Worm (Caenorhabditis elegans) whole organism, L4 larva: ENCODE data around the gene D1054.5.

Source experiments
- F26F4.8 ChIP-seq: fragments of 200-800 bp; sonication (Bioruptor generic); conservative IDR thresholded peaks from 2 replicates; pipeline ENCODE4 v1.3.6; 2022; ENCODE audit warnings: missing genetic modification characterization, missing compliant biosample characterization
- R02D3.7 ChIP-seq: fragments of 150-350 bp; sonication (generic microtip); optimal IDR thresholded peaks from 3 replicates; lab custom pipeline; 2014; ENCODE audit warnings: missing biosample characterization, missing genetic modification characterization
- T20F7.1 ChIP-seq: fragments of 200-800 bp; sonication (Bioruptor generic); optimal IDR thresholded peaks from 2 replicates; lab custom pipeline; 2018; ENCODE audit warnings: mild to moderate bottlenecking, missing genetic modification characterization, missing compliant biosample characterization
- T26A8.4 ChIP-seq: fragments of 200-800 bp; sonication (Bioruptor generic); IDR thresholded peaks from 2 replicates; pipeline ENCODE4 v1.3.6; 2022; ENCODE audit warnings: missing genetic modification characterization, missing compliant biosample characterization
- ZK337.2 ChIP-seq: fragments of 200-800 bp; sonication (Bioruptor generic); IDR thresholded peaks from 2 replicates; pipeline ENCODE4 v1.3.6; 2022; ENCODE audit warnings: missing genetic modification reagents, missing genetic modification characterization, missing compliant biosample characterization
- aha-1 ChIP-seq: fragments of 150-350 bp; peaks from one replicate; lab custom pipeline; 2014; ENCODE audit warnings: missing biosample characterization, missing genetic modification characterization
- ama-1 ChIP-seq: fragments of 150-350 bp; optimal IDR thresholded peaks from 2 replicates; lab custom pipeline; 2014; ENCODE audit warnings: inconsistent platforms, mixed read lengths
- ceh-62 ChIP-seq: sonication (generic microtip); optimal IDR thresholded peaks from 2 replicates; lab custom pipeline; 2017; ENCODE audit warnings: missing biosample characterization, missing genetic modification characterization
- ceh-82 ChIP-seq: sonication (generic microtip); optimal IDR thresholded peaks from 2 replicates; lab custom pipeline; 2017; ENCODE audit warnings: missing biosample characterization, missing genetic modification characterization
- ces-1 ChIP-seq: fragments of 150-350 bp; sonication (generic microtip); optimal IDR thresholded peaks from 4 replicates; lab custom pipeline; 2014; ENCODE audit warnings: missing biosample characterization, missing genetic modification reagents, missing genetic modification characterization
- cey-2 ChIP-seq: sonication (generic microtip); optimal IDR thresholded peaks from 3 replicates; lab custom pipeline; 2017; ENCODE audit warnings: missing genetic modification characterization, mild to moderate bottlenecking, missing compliant biosample characterization, antibody characterized with exemption, borderline replicate concordance; ENCODE audit not compliant: insufficient read depth
- daf-12 ChIP-seq: fragments of 150-350 bp; optimal IDR thresholded peaks from 2 replicates; lab custom pipeline; 2014; ENCODE audit warnings: missing biosample characterization, missing genetic modification reagents, missing genetic modification characterization
- daf-16 ChIP-seq, 3 experiments: sonication (generic microtip); optimal IDR thresholded peaks; 2 replicates each; lab custom pipeline; 2016 to 2017; ENCODE audit warnings: missing genetic modification characterization in 3 of 3, missing genetic modification reagents in 3 of 3, mild to moderate bottlenecking in 2 of 3, missing compliant biosample characterization in 2 of 3, missing biosample characterization in 1 of 3, moderate library complexity in 1 of 3
- daf-19 ChIP-seq: fragments of 200-800 bp; sonication (Bioruptor generic); conservative IDR thresholded peaks from 2 replicates; pipeline ENCODE4 v1.3.6; 2022; ENCODE audit warnings: missing genetic modification characterization, missing compliant biosample characterization
- dmd-9 ChIP-seq: fragments of 200-800 bp; sonication (Bioruptor generic); IDR thresholded peaks from 2 replicates; pipeline ENCODE4 v1.3.6; 2022; ENCODE audit warnings: missing genetic modification reagents, missing genetic modification characterization, missing compliant biosample characterization
- duxl-1 ChIP-seq: sonication (generic microtip); optimal IDR thresholded peaks from 2 replicates; lab custom pipeline; 2016; ENCODE audit warnings: mild to moderate bottlenecking, missing genetic modification characterization, moderate library complexity, missing compliant biosample characterization; ENCODE audit not compliant: poor library complexity
- dve-1 ChIP-seq: sonication (generic microtip); optimal IDR thresholded peaks from 2 replicates; lab custom pipeline; 2017; ENCODE audit warnings: antibody characterized with exemption, mild to moderate bottlenecking, missing genetic modification characterization, missing compliant biosample characterization; ENCODE audit not compliant: insufficient read depth
- egl-43 ChIP-seq: fragments of 200-800 bp; sonication (Bioruptor generic); IDR thresholded peaks from 2 replicates; pipeline ENCODE4 v1.3.6; 2022; ENCODE audit warnings: missing genetic modification reagents, missing genetic modification characterization, missing compliant biosample characterization
- fos-1 ChIP-seq: fragments of 150-350 bp; optimal IDR thresholded peaks from 2 replicates; lab custom pipeline; 2014; ENCODE audit warnings: missing biosample characterization, missing genetic modification characterization
- gei-8 ChIP-seq: fragments of 200-800 bp; sonication (Bioruptor generic); optimal IDR thresholded peaks from 2 replicates; lab custom pipeline; 2018; ENCODE audit warnings: mild to moderate bottlenecking, missing genetic modification characterization, missing compliant biosample characterization
- hif-1 ChIP-seq, 2 experiments: sonication (generic microtip); optimal IDR thresholded peaks; 2 replicates each; lab custom pipeline; 2016 to 2017; ENCODE audit warnings: missing compliant biosample characterization in 2 of 2, missing genetic modification characterization in 2 of 2, missing genetic modification reagents in 2 of 2, missing genotype in 2 of 2, mild to moderate bottlenecking in 1 of 2
- hlh-11 ChIP-seq: fragments of 200-800 bp; sonication (Bioruptor generic); optimal IDR thresholded peaks from 2 replicates; lab custom pipeline; 2018; ENCODE audit warnings: mild to moderate bottlenecking, missing genetic modification characterization, missing compliant biosample characterization
- hmg-1.1 ChIP-seq: fragments of 200-800 bp; sonication (Bioruptor generic); IDR thresholded peaks from 2 replicates; pipeline ENCODE4 v1.3.6; 2022; ENCODE audit warnings: missing genetic modification reagents, missing genetic modification characterization, missing compliant biosample characterization
- lin-38 ChIP-seq: fragments of 200-800 bp; sonication (Bioruptor generic); IDR thresholded peaks from 2 replicates; pipeline ENCODE4 v1.3.6; 2022; ENCODE audit warnings: missing genetic modification reagents, missing genetic modification characterization, missing compliant biosample characterization
- lir-3 ChIP-seq: sonication (generic microtip); optimal IDR thresholded peaks from 2 replicates; lab custom pipeline; 2016; ENCODE audit warnings: mild to moderate bottlenecking, missing genetic modification characterization, missing compliant biosample characterization
- lsy-2 ChIP-seq, 2 experiments: fragments of 150-350 bp in 1 of 2; sonication (generic microtip) in 1 of 2; optimal IDR thresholded peaks; 2 replicates each; lab custom pipeline; 2014 to 2017; ENCODE audit warnings: missing biosample characterization in 2 of 2, missing genetic modification characterization in 2 of 2
- madf-9 ChIP-seq: fragments of 200-800 bp; sonication (Bioruptor generic); conservative IDR thresholded peaks from 2 replicates; pipeline ENCODE4 v1.3.6; 2022; ENCODE audit warnings: missing genetic modification reagents, missing genetic modification characterization, missing compliant biosample characterization
- mdl-1 ChIP-seq, 2 experiments: fragments of 150-350 bp in 1 of 2; sonication (generic microtip) in 1 of 2; optimal IDR thresholded peaks; 2 replicates each; lab custom pipeline; 2014 to 2017; ENCODE audit warnings: missing biosample characterization in 2 of 2, missing genetic modification characterization in 2 of 2
- mdt-29 ChIP-seq: fragments of 200-800 bp; sonication (Bioruptor generic); IDR thresholded peaks from 2 replicates; pipeline ENCODE4 v1.3.6; 2022; ENCODE audit warnings: missing genetic modification reagents, missing genetic modification characterization, missing compliant biosample characterization
- mes-2 ChIP-seq: sonication (generic microtip); optimal IDR thresholded peaks from 2 replicates; lab custom pipeline; 2016; ENCODE audit warnings: missing genotype, mild to moderate bottlenecking, missing genetic modification characterization, missing compliant biosample characterization; ENCODE audit not compliant: poor library complexity, severe bottlenecking
- mxl-2 ChIP-seq: fragments of 200-800 bp; sonication (Bioruptor generic); conservative IDR thresholded peaks from 2 replicates; pipeline ENCODE4 v1.3.6; 2022; ENCODE audit warnings: missing genetic modification reagents, missing genetic modification characterization, missing compliant biosample characterization
- nhr-102 ChIP-seq: sonication (generic microtip); optimal IDR thresholded peaks from 2 replicates; lab custom pipeline; 2016; ENCODE audit warnings: mild to moderate bottlenecking, missing genetic modification characterization, moderate library complexity, missing compliant biosample characterization
- nhr-11 ChIP-seq: fragments of 150-350 bp; optimal IDR thresholded peaks from 2 replicates; lab custom pipeline; 2014; ENCODE audit warnings: missing biosample characterization, missing genetic modification characterization
- nhr-237 ChIP-seq: sonication (generic microtip); optimal IDR thresholded peaks from 2 replicates; lab custom pipeline; 2017; ENCODE audit warnings: missing biosample characterization, missing genetic modification characterization
- nhr-28 ChIP-seq: fragments of 150-350 bp; optimal IDR thresholded peaks from 2 replicates; lab custom pipeline; 2014; ENCODE audit warnings: missing biosample characterization, missing genetic modification characterization
- nhr-41 ChIP-seq: fragments of 200-800 bp; sonication (Bioruptor generic); IDR thresholded peaks from 2 replicates; pipeline ENCODE4 v1.3.6; 2022; ENCODE audit warnings: missing genetic modification reagents, missing genetic modification characterization, missing compliant biosample characterization
- nhr-6 ChIP-seq: fragments of 150-350 bp; optimal IDR thresholded peaks from 2 replicates; lab custom pipeline; 2014; ENCODE audit warnings: missing biosample characterization, missing genetic modification characterization
- php-3 ChIP-seq: fragments of 200-800 bp; sonication (Bioruptor generic); IDR thresholded peaks from 2 replicates; pipeline ENCODE4 v1.3.6; 2022; ENCODE audit warnings: missing genetic modification reagents, missing genetic modification characterization, missing compliant biosample characterization
- pqm-1 ChIP-seq: sonication (generic microtip); optimal IDR thresholded peaks from 2 replicates; lab custom pipeline; 2017; ENCODE audit warnings: missing biosample characterization, missing genetic modification characterization
- set-16 ChIP-seq: fragments of 200-800 bp; sonication (Bioruptor generic); IDR thresholded peaks from 2 replicates; pipeline ENCODE4 v1.3.6; 2022; ENCODE audit warnings: missing genetic modification reagents, missing genetic modification characterization, missing compliant biosample characterization
- skn-1 ChIP-seq: fragments of 150-350 bp; optimal IDR thresholded peaks from 2 replicates; lab custom pipeline; 2014; ENCODE audit warnings: missing biosample characterization, missing genetic modification characterization
- unc-62 ChIP-seq, 3 experiments: fragments of 150-350 bp in 1 of 3; sonication (generic microtip); optimal IDR thresholded peaks in 2 of 3; peaks in 1 of 3; 1 replicate in 1 of 3; 2 replicates in 2 of 3; lab custom pipeline; 2014 to 2017; ENCODE audit warnings: missing biosample characterization in 3 of 3, missing genetic modification characterization in 3 of 3, missing genetic modification reagents in 3 of 3, missing genotype in 1 of 3
- zag-1 ChIP-seq: fragments of 150-350 bp; optimal IDR thresholded peaks from 2 replicates; lab custom pipeline; 2014; ENCODE audit warnings: missing biosample characterization, missing genetic modification characterization
- zfp-3 ChIP-seq: fragments of 200-800 bp; sonication (Bioruptor generic); conservative IDR thresholded peaks from 2 replicates; pipeline ENCODE4 v1.3.6; 2022; ENCODE audit warnings: missing genetic modification reagents, missing genetic modification characterization, missing compliant biosample characterization
- zip-11 ChIP-seq: fragments of 200-800 bp; sonication (Bioruptor generic); IDR thresholded peaks from 2 replicates; pipeline ENCODE4 v1.3.6; 2022; ENCODE audit warnings: missing genetic modification characterization, missing compliant biosample characterization
- ztf-11 ChIP-seq: fragments of 150-350 bp; optimal IDR thresholded peaks from 2 replicates; lab custom pipeline; 2014; ENCODE audit warnings: missing biosample characterization, missing genetic modification characterization
- ztf-7 ChIP-seq: fragments of 150-350 bp; optimal IDR thresholded peaks from 2 replicates; lab custom pipeline; 2014; ENCODE audit warnings: missing biosample characterization, missing genetic modification characterization

The D1054.5 gene

ce11 chrV:10731989-10732472 lies 44.3 kb downstream of the D1054.5 start, which contains the start of gene T28B11.1:
Gene T28B11.1, minus strand, starts transcription at chrV:10732422.
- TF ChIP-seq fos-1 (tag; lab: Kevin White, UChicago) (no peak), nhr-28 (tag; lab: Kevin White, UChicago) (peak; percentile 58), dve-1 (tag; lab: Kevin White, UChicago) (peak; percentile 48), ztf-7 (peak; percentile 27), pqm-1 (tag; lab: Kevin White, UChicago) (peak; percentile 61), daf-12 (tag; lab: Kevin White, UChicago) (no peak), nhr-237 (tag; lab: Kevin White, UChicago) (no peak)

DNA sequence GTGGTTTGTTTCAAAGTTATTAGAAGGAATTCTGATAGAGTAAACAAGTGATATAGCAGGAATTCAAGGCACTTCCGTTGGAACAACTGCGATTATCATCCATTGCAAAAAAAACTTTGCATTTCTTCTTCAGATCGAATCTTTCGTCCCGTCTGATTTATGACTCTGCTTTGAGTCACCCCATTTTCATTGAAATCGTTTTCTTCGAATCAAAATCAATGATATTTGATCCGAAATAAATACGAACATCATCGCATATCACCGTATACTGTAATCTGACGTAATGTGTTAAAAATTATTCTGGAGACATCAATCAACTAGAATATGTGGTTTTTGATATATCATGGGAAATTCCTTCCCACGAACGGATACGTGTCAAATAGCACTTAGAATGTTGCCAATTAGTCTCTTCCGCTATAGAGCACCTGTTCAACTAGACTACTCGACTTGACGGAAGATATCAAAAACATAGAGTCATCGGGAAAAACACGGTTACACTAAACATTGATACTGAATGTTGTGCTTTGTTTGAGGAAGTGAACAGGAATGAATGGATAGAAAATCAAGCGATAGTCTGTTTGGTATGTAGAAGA lies 45.5 kb downstream of the D1054.5 start:
- TF ChIP-seq nhr-11 (tag; lab: Kevin White, UChicago) (peak; percentile 89), madf-9 (GFP tag; lab: Robert Waterston, UW) (no peak), unc-62 (GFP tag; optimal IDR thresholded peaks at IDR 0.05 in 1 of 2; lab: Kevin White, UChicago) (peak in 1 of 2 experiments; percentile 88), unc-62 (tag; optimal IDR thresholded peaks at IDR 0.05; lab: Kevin White, UChicago) (no peak), aha-1 (peak; percentile 59), nhr-102 (tag; lab: Kevin White, UChicago) (no peak), ceh-82 (tag; lab: Kevin White, UChicago) (no peak), lsy-2 (tag; optimal IDR thresholded peaks at IDR 0.05; lab: Kevin White, UChicago) (peak in 1 of 2 experiments; percentile 1), zag-1 (tag; lab: Kevin White, UChicago) (no peak), dmd-9 (GFP tag; lab: Robert Waterston, UW) (no peak), egl-43 (GFP tag; lab: Robert Waterston, UW) (no peak), ama-1 (lab: Kevin White, UChicago) (no peak), nhr-28 (tag; lab: Kevin White, UChicago) (peak; percentile 87), nhr-6 (tag; lab: Kevin White, UChicago) (no peak), ces-1 (GFP tag; lab: Kevin White, UChicago) (no peak), R02D3.7 (tag; lab: Kevin White, UChicago) (no peak), set-16 (GFP tag; lab: Robert Waterston, UW) (no peak), lin-38 (GFP tag; lab: Robert Waterston, UW) (no peak), zfp-3 (no peak), cey-2 (tag; lab: Kevin White, UChicago) (no peak), gei-8 (GFP tag; lab: Kevin White, UChicago) (no peak), F26F4.8 (GFP tag; lab: Robert Waterston, UW) (no peak), ztf-11 (tag; lab: Kevin White, UChicago) (no peak), T26A8.4 (GFP tag; lab: Robert Waterston, UW) (no peak), php-3 (GFP tag; lab: Robert Waterston, UW) (no peak), mes-2 (tag; lab: Kevin White, UChicago) (no peak), ZK337.2 (GFP tag; lab: Robert Waterston, UW) (no peak), mdl-1 (tag; optimal IDR thresholded peaks at IDR 0.05; lab: Kevin White, UChicago) (peak in 1 of 2 experiments; percentile 1), T20F7.1 (GFP tag; lab: Kevin White, UChicago) (no peak), daf-16 (GFP tag; optimal IDR thresholded peaks at IDR 0.05; lab: Kevin White, UChicago) (peak in 1 of 2 experiments; percentile 45), daf-16 (tag; optimal IDR thresholded peaks at IDR 0.05; lab: Kevin White, UChicago) (no peak), daf-19 (GFP tag; lab: Robert Waterston, UW) (no peak), hlh-11 (peak; percentile 5), mdt-29 (GFP tag; lab: Robert Waterston, UW) (no peak), ceh-62 (tag; lab: Kevin White, UChicago) (no peak), zip-11 (GFP tag; lab: Robert Waterston, UW) (no peak), hmg-1.1 (no peak), lir-3 (tag; lab: Kevin White, UChicago) (no peak), mxl-2 (GFP tag; lab: Robert Waterston, UW) (no peak), skn-1 (tag; lab: Kevin White, UChicago) (no peak), hif-1 (tag; optimal IDR thresholded peaks at IDR 0.05; lab: Kevin White, UChicago) (peak in 1 of 2 experiments; percentile 56), duxl-1 (tag; lab: Kevin White, UChicago) (no peak), nhr-41 (GFP tag; lab: Robert Waterston, UW) (no peak)
